Fruit fly (Drosophila melanogaster) whole organism, embryonic: ENCODE results near the gene CG5160.
A peak's percentile ranks its signal among the peaks of the same experiment; 100 is the strongest.

Experiments
- Adf1 ChIP-seq: fragments of 200-800 bp; sonication (Bioruptor generic); IDR thresholded peaks from 2 replicates; pipeline ENCODE4 v1.3.6; 2022; ENCODE audit warnings: missing biosample characterization, missing genetic modification characterization
- CG10209 ChIP-seq: fragments of 200-800 bp; sonication (Bioruptor generic); optimal IDR thresholded peaks from 3 replicates; lab custom pipeline; 2017; ENCODE audit warnings: missing biosample characterization, mild to moderate bottlenecking, missing genetic modification characterization, missing genetic modification reagents
- CG10274 ChIP-seq: fragments of 200-800 bp; sonication (Bioruptor generic); optimal IDR thresholded peaks from 3 replicates; lab custom pipeline; 2017; ENCODE audit warnings: missing biosample characterization, mild to moderate bottlenecking, missing genetic modification characterization
- CG11504 ChIP-seq: fragments of 200-800 bp; sonication (Bioruptor generic); optimal IDR thresholded peaks from 3 replicates; lab custom pipeline; 2019; ENCODE audit warnings: missing biosample characterization, mild to moderate bottlenecking, missing genetic modification characterization, moderate library complexity
- CG11560 ChIP-seq: fragments of 200-800 bp; sonication (Bioruptor generic); IDR thresholded peaks from 3 replicates; pipeline ENCODE4 v1.3.6; 2022; ENCODE audit warnings: missing biosample characterization, missing genetic modification characterization
- CG11723 ChIP-seq: fragments of 200-800 bp; sonication (Bioruptor generic); optimal IDR thresholded peaks from 2 replicates; lab custom pipeline; 2017; ENCODE audit warnings: missing biosample characterization, mild to moderate bottlenecking, missing genetic modification characterization
- CG12104 ChIP-seq: fragments of 200-800 bp; sonication (Bioruptor generic); optimal IDR thresholded peaks from 3 replicates; lab custom pipeline; 2016; ENCODE audit warnings: missing biosample characterization, missing genetic modification characterization
- CG12299 ChIP-seq: fragments of 200-800 bp; sonication (Bioruptor generic); optimal IDR thresholded peaks from 2 replicates; lab custom pipeline; 2018; ENCODE audit warnings: missing biosample characterization, mild to moderate bottlenecking, missing genetic modification characterization
- CG13624 ChIP-seq: fragments of 200-800 bp; sonication (Bioruptor generic); optimal IDR thresholded peaks from 2 replicates; lab custom pipeline; 2016; ENCODE audit warnings: missing biosample characterization, missing genetic modification characterization
- CG14710 ChIP-seq: fragments of 200-800 bp; sonication (Bioruptor generic); optimal IDR thresholded peaks from 3 replicates; lab custom pipeline; 2019; ENCODE audit warnings: missing biosample characterization, mild to moderate bottlenecking, missing genetic modification characterization, moderate library complexity
- CG14860 ChIP-seq: fragments of 200-800 bp; sonication (Bioruptor generic); IDR thresholded peaks from 3 replicates; pipeline ENCODE4 v1.3.6; 2022; ENCODE audit warnings: missing biosample characterization, missing genetic modification characterization; ENCODE audit not compliant: partially characterized antibody
- CG15479 ChIP-seq: fragments of 200-800 bp; sonication (Bioruptor generic); optimal IDR thresholded peaks from 3 replicates; lab custom pipeline; 2019; ENCODE audit warnings: missing biosample characterization, mild to moderate bottlenecking, missing genetic modification characterization, moderate library complexity
- CG16815 ChIP-seq: fragments of 200-800 bp; sonication (Bioruptor generic); optimal IDR thresholded peaks from 3 replicates; lab custom pipeline; 2017; ENCODE audit warnings: missing biosample characterization, mild to moderate bottlenecking, missing genetic modification characterization
- CG2202 ChIP-seq: fragments of 200-800 bp; sonication (Bioruptor generic); optimal IDR thresholded peaks from 2 replicates; lab custom pipeline; 2018; ENCODE audit warnings: missing biosample characterization, mild to moderate bottlenecking, missing genetic modification characterization
- CG3163 ChIP-seq: fragments of 200-800 bp; sonication (Bioruptor generic); optimal IDR thresholded peaks from 3 replicates; lab custom pipeline; 2016; ENCODE audit warnings: missing biosample characterization, missing genetic modification characterization
- CG34422 ChIP-seq: fragments of 200-800 bp; sonication (Bioruptor generic); IDR thresholded peaks from 3 replicates; pipeline ENCODE4 v1.3.6; 2022; ENCODE audit warnings: missing biosample characterization, missing genetic modification characterization
- CG4730 ChIP-seq: fragments of 200-800 bp; sonication (Bioruptor generic); IDR thresholded peaks from 2 replicates; pipeline ENCODE4 v1.3.6; 2022; ENCODE audit warnings: missing biosample characterization, missing genetic modification characterization
- CG6765 ChIP-seq: fragments of 200-800 bp; sonication (Bioruptor generic); optimal IDR thresholded peaks from 3 replicates; lab custom pipeline; 2017; ENCODE audit warnings: missing biosample characterization, mild to moderate bottlenecking, missing genetic modification characterization
- CG8924 ChIP-seq: fragments of 200-800 bp; optimal IDR thresholded peaks from 3 replicates; lab custom pipeline; 2019; ENCODE audit warnings: missing biosample characterization, mild to moderate bottlenecking, missing genetic modification characterization, moderate library complexity
- CTCF ChIP-seq: fragments of 200-800 bp; sonication (Bioruptor generic); optimal IDR thresholded peaks from 2 replicates; lab custom pipeline; 2017; ENCODE audit warnings: missing biosample characterization, mild to moderate bottlenecking, missing genetic modification characterization, moderate library complexity
- Deaf1 ChIP-seq: fragments of 200-800 bp; optimal IDR thresholded peaks from 3 replicates; lab custom pipeline; 2019; ENCODE audit warnings: missing biosample characterization, mild to moderate bottlenecking, missing genetic modification characterization, moderate library complexity
- Drgx ChIP-seq: fragments of 200-800 bp; sonication (Bioruptor generic); IDR thresholded peaks from 2 replicates; pipeline ENCODE4 v1.3.6; 2022; ENCODE audit warnings: missing biosample characterization, missing genetic modification characterization
- Mrtf ChIP-seq: fragments of 200-800 bp; sonication (Bioruptor generic); IDR thresholded peaks from 3 replicates; pipeline ENCODE4 v1.3.6; 2022; ENCODE audit warnings: missing biosample characterization, missing genetic modification characterization
- NC2α ChIP-seq: fragments of 200-800 bp; sonication (Bioruptor generic); optimal IDR thresholded peaks from 2 replicates; lab custom pipeline; 2016; ENCODE audit warnings: missing biosample characterization, missing genetic modification characterization
- Nf-YC ChIP-seq: fragments of 200-800 bp; optimal IDR thresholded peaks from 3 replicates; lab custom pipeline; 2019; ENCODE audit warnings: missing biosample characterization, mild to moderate bottlenecking, missing genetic modification characterization, moderate library complexity
- Six4 ChIP-seq: fragments of 200-800 bp; sonication (Bioruptor generic); optimal IDR thresholded peaks from 2 replicates; lab custom pipeline; 2016; ENCODE audit warnings: missing biosample characterization, missing genetic modification characterization
- Tbp ChIP-seq: fragments of >200 bp; optimal IDR thresholded peaks from 2 replicates; lab custom pipeline; 2018; ENCODE audit warnings: missing biosample characterization, missing genetic modification characterization
- Xrp1 ChIP-seq: fragments of 200-800 bp; sonication (Bioruptor generic); IDR thresholded peaks from 2 replicates; pipeline ENCODE4 v1.3.6; 2022; ENCODE audit warnings: missing biosample characterization, missing genetic modification characterization
- ab ChIP-seq: fragments of 200-800 bp; sonication (Bioruptor generic); optimal IDR thresholded peaks from 2 replicates; lab custom pipeline; 2016; ENCODE audit warnings: missing biosample characterization, missing genetic modification characterization
- al ChIP-seq: fragments of 200-800 bp; sonication (Bioruptor generic); IDR thresholded peaks from 2 replicates; pipeline ENCODE4 v1.3.6; 2022; ENCODE audit warnings: missing biosample characterization, missing genetic modification characterization
- bbx ChIP-seq: fragments of 200-800 bp; sonication (Bioruptor generic); IDR thresholded peaks from 2 replicates; pipeline ENCODE4 v1.3.6; 2022; ENCODE audit warnings: missing biosample characterization, missing genetic modification characterization; ENCODE audit not compliant: partially characterized antibody
- corto ChIP-seq: fragments of 200-800 bp; sonication (Bioruptor generic); optimal IDR thresholded peaks from 2 replicates; lab custom pipeline; 2016; ENCODE audit warnings: missing biosample characterization, mild to moderate bottlenecking, missing genetic modification characterization, moderate library complexity
- dati ChIP-seq: fragments of 200-800 bp; sonication (Bioruptor generic); IDR thresholded peaks from 2 replicates; pipeline ENCODE4 v1.3.6; 2022; ENCODE audit warnings: missing biosample characterization, missing genetic modification characterization
- dmrt99B ChIP-seq: fragments of 200-800 bp; sonication (Bioruptor generic); optimal IDR thresholded peaks from 2 replicates; lab custom pipeline; 2018; ENCODE audit warnings: missing biosample characterization, mild to moderate bottlenecking, missing genetic modification characterization, moderate library complexity
- ewg ChIP-seq: fragments of 200-800 bp; sonication (Bioruptor generic); optimal IDR thresholded peaks from 3 replicates; lab custom pipeline; 2017; ENCODE audit warnings: mild to moderate bottlenecking, missing biosample characterization, missing genetic modification reagents, missing genetic modification characterization
- hb ChIP-seq: fragments of 200-800 bp; sonication (Bioruptor generic); IDR thresholded peaks from 3 replicates; pipeline ENCODE4 v1.3.6; 2022; ENCODE audit warnings: missing biosample characterization, missing genetic modification characterization; ENCODE audit not compliant: partially characterized antibody
- inv ChIP-seq: fragments of 200-800 bp; sonication (Bioruptor generic); IDR thresholded peaks from 2 replicates; pipeline ENCODE4 v1.3.6; 2022; ENCODE audit warnings: missing biosample characterization, missing genetic modification characterization; ENCODE audit not compliant: partially characterized antibody
- jumu ChIP-seq: fragments of 200-800 bp; sonication (Bioruptor generic); optimal IDR thresholded peaks from 3 replicates; lab custom pipeline; 2016; ENCODE audit warnings: missing biosample characterization, missing genetic modification characterization
- knrl ChIP-seq: fragments of 200-800 bp; sonication (Bioruptor generic); IDR thresholded peaks from 3 replicates; pipeline ENCODE4 v1.3.6; 2022; ENCODE audit warnings: missing biosample characterization, missing genetic modification characterization; ENCODE audit not compliant: partially characterized antibody
- lbe ChIP-seq: fragments of 200-800 bp; sonication (Bioruptor generic); optimal IDR thresholded peaks from 2 replicates; lab custom pipeline; 2016; ENCODE audit warnings: missing biosample characterization, mild to moderate bottlenecking, missing genetic modification characterization
- lmd ChIP-seq: fragments of 200-800 bp; sonication (Bioruptor generic); IDR thresholded peaks from 2 replicates; pipeline ENCODE4 v1.3.6; 2022; ENCODE audit warnings: missing biosample characterization, missing genetic modification characterization
- nmo ChIP-seq: fragments of 200-800 bp; sonication (Bioruptor generic); optimal IDR thresholded peaks from 2 replicates; lab custom pipeline; 2018; ENCODE audit warnings: missing biosample characterization, mild to moderate bottlenecking, missing genetic modification characterization, moderate library complexity
- p53 ChIP-seq: fragments of 200-800 bp; sonication (Bioruptor generic); optimal IDR thresholded peaks from 2 replicates; lab custom pipeline; 2016; ENCODE audit warnings: missing biosample characterization, missing genetic modification characterization
- prd ChIP-seq, 3 experiments: fragments of >200 bp in 2 of 3; fragments of 200-800 bp in 1 of 3; sonication (Bioruptor generic) in 1 of 3; optimal IDR thresholded peaks in 2 of 3; IDR thresholded peaks in 1 of 3; 2 replicates in 2 of 3; 3 replicates in 1 of 3; pipeline versions ENCODE4 v1.3.6 to Lab custom; 2017 to 2022; ENCODE audit warnings: missing biosample characterization in 1 of 3, missing genetic modification characterization in 1 of 3
- scrt ChIP-seq: fragments of 200-800 bp; sonication (Bioruptor generic); optimal IDR thresholded peaks from 2 replicates; lab custom pipeline; 2018; ENCODE audit warnings: missing biosample characterization, mild to moderate bottlenecking, missing genetic modification characterization, moderate library complexity
- unc-4 ChIP-seq: fragments of 200-800 bp; sonication (Bioruptor generic); IDR thresholded peaks from 2 replicates; pipeline ENCODE4 v1.3.6; 2022; ENCODE audit warnings: missing biosample characterization, missing genetic modification characterization; ENCODE audit not compliant: partially characterized antibody
- vfl ChIP-seq: fragments of 200-800 bp; sonication (Bioruptor generic); optimal IDR thresholded peaks from 2 replicates; lab custom pipeline; 2016; ENCODE audit warnings: missing biosample characterization, missing genetic modification characterization

Gene CG5160

dm6 chr2L:7376157-7376556 lies 22.4 kb downstream of the CG5160 start (continued):
- TF ChIP-seq CG8924 (no peak), Mrtf (GFP tag; lab: Robert Waterston, UW) (no peak), unc-4 (GFP tag; lab: Robert Waterston, UW) (no peak), dmrt99B (peak; percentile 70), bbx (GFP tag; lab: Robert Waterston, UW) (no peak), Adf1 (GFP tag; lab: Robert Waterston, UW) (no peak), CG12299 (tag; lab: Kevin White, UChicago) (no peak), scrt (GFP tag; lab: Kevin White, UChicago) (no peak), CG12104 (GFP tag; lab: Kevin White, UChicago) (no peak), CG13624 (GFP tag; lab: Kevin White, UChicago) (no peak), CG2202 (tag; lab: Kevin White, UChicago) (no peak), CG10209 (GFP tag; lab: Kevin White, UChicago) (no peak), knrl (GFP tag; lab: Robert Waterston, UW) (no peak), NC2α (GFP tag; lab: Kevin White, UChicago) (no peak), Tbp (GFP tag; lab: Kevin White, UChicago) (no peak), CG15479 (GFP tag; lab: Kevin White, UChicago) (no peak), CG10274 (GFP tag; lab: Kevin White, UChicago) (no peak), CTCF (GFP tag; lab: Kevin White, UChicago) (no peak), CG14710 (tag; lab: Kevin White, UChicago) (no peak), p53 (GFP tag; lab: Kevin White, UChicago) (no peak), hb (no peak), inv (no peak), CG11723 (GFP tag; lab: Kevin White, UChicago) (no peak), lmd (peak; percentile 49), CG34422 (GFP tag; lab: Robert Waterston, UW) (peak; percentile 16; the same call in 1 of the 3 replicates), CG6765 (GFP tag; lab: Kevin White, UChicago) (no peak), CG11560 (tag; lab: Robert Waterston, UW) (no peak), Six4 (GFP tag; lab: Kevin White, UChicago) (no peak), ab (GFP tag; lab: Kevin White, UChicago) (no peak)

- TF ChIP-seq jumu (GFP tag; lab: Kevin White, UChicago) (no peak), Deaf1 (tag; lab: Kevin White, UChicago) (peak; percentile 83)
- TF ChIP-seq, all 482 proteins: peak for 1
Observed at dm6 chr2L:7363079-7363478, 35.5 kb downstream of the CG5160 start, which contains the start of gene Wnt10. Gene Wnt10, plus strand, starts transcription at chr2L:7363379.

- TF ChIP-seq CG4730 (GFP tag; lab: Robert Waterston, UW) (no peak), CG11504 (tag; lab: Kevin White, UChicago) (no peak), ewg (peak; percentile 78), Deaf1 (tag; lab: Kevin White, UChicago) (peak; percentile 6), Nf-YC (peak; percentile 74)
- TF ChIP-seq, all 482 proteins: peak for 3
Observed at dm6 chr2L:7358788-7359187, 39.8 kb downstream of the CG5160 start.

- TF ChIP-seq vfl (no peak), lbe (peak; percentile 89), Drgx (GFP tag; lab: Robert Waterston, UW) (peak; percentile 71), corto (GFP tag; lab: Kevin White, UChicago) (peak; percentile 89), nmo (GFP tag; lab: Kevin White, UChicago) (no peak), CG16815 (GFP tag; lab: Kevin White, UChicago) (peak; percentile 12), CG14860 (0 out of 3 replicates have a peak, but pooled peaks have one; percentile 18), prd (optimal IDR thresholded peaks at IDR 0.05; lab: Kevin White, UChicago) (no peak), prd (GFP tag; IDR thresholded peaks at IDR 0.05; lab: Robert Waterston, UW) (peak; percentile 23; the same call in 1 of the 3 replicates), dati (GFP tag; lab: Robert Waterston, UW) (0 out of 2 replicates have a peak, but pooled peaks have one; percentile 11), CG3163 (no peak), Xrp1 (GFP tag; lab: Robert Waterston, UW) (peak; percentile 55; the same call in 1 of the 2 replicates), al (no peak)
Observed at dm6 chr2L:7358008-7358582, 40.5 kb downstream of the CG5160 start.
